Fruit fly (Drosophila melanogaster) whole organism, wandering third instar larva: ENCODE results near the gene CG12024.

ENCODE experiments used
- Dif ChIP-seq: fragments of 200-275, 200-300 bp; sonication (Bioruptor generic); optimal IDR thresholded peaks from 2 replicates; lab custom pipeline; 2018; ENCODE audit warnings: missing biosample characterization, missing genetic modification characterization; ENCODE audit not compliant: partially characterized antibody
- Myc ChIP-seq: fragments of >200 bp; optimal IDR thresholded peaks from 2 replicates; lab custom pipeline; 2017
- Rel ChIP-seq, 2 experiments: fragments of 200-800 bp; sonication (Bioruptor generic) in 1 of 2; optimal IDR thresholded peaks; 2 replicates in 1 of 2; 3 replicates in 1 of 2; lab custom pipeline; 2016 to 2019; ENCODE audit warnings: mild to moderate bottlenecking in 2 of 2, missing biosample characterization in 2 of 2, missing genetic modification characterization in 2 of 2, moderate library complexity in 1 of 2
- jim ChIP-seq: fragments of 175-275, 200-325 bp; sonication (Bioruptor generic); optimal IDR thresholded peaks from 2 replicates; lab custom pipeline; 2016; ENCODE audit warnings: missing biosample characterization, mild to moderate bottlenecking, missing genetic modification characterization
- usp ChIP-seq: fragments of >200 bp; optimal IDR thresholded peaks from 2 replicates; lab custom pipeline; 2017; ENCODE audit warnings: missing biosample characterization, missing genetic modification characterization

- TF ChIP-seq usp (no peak), Rel (GFP tag; optimal IDR thresholded peaks at IDR 0.05; lab: Kevin White, UChicago) (no peak), Rel (tag; optimal IDR thresholded peaks at IDR 0.05; lab: Kevin White, UChicago) (no peak), Myc (lab: Kevin White, UChicago) (no peak), Dif (GFP tag; lab: Kevin White, UChicago) (no peak), jim (no peak)
These were observed 43.7 kb downstream of the CG12024 start for dm6 chr3L:1900633-1901032.
